Fruit fly (Drosophila melanogaster) whole organism, embryonic: Measurements from ENCODE around the gene Tg.

ENCODE experiments used
- Aef1 ChIP-seq: fragments of 200-800 bp; sonication (Bioruptor generic); IDR thresholded peaks from 3 replicates; pipeline ENCODE4 v1.3.6; 2022; ENCODE audit warnings: missing biosample characterization, missing genetic modification characterization
- Asciz ChIP-seq: fragments of 200-800 bp; sonication (Bioruptor generic); optimal IDR thresholded peaks from 2 replicates; lab custom pipeline; 2017; ENCODE audit warnings: missing biosample characterization, mild to moderate bottlenecking, missing genetic modification characterization, missing genetic modification reagents
- CG11398 ChIP-seq: fragments of 200-800 bp; sonication (Bioruptor generic); optimal IDR thresholded peaks from 2 replicates; lab custom pipeline; 2016; ENCODE audit warnings: missing biosample characterization, missing genetic modification characterization
- CG12236 ChIP-seq: fragments of 200-800 bp; sonication (Bioruptor generic); optimal IDR thresholded peaks from 2 replicates; lab custom pipeline; 2016; ENCODE audit warnings: missing biosample characterization, missing genetic modification characterization
- CG1233 ChIP-seq: fragments of 200-800 bp; sonication (Bioruptor generic); optimal IDR thresholded peaks from 4 replicates; lab custom pipeline; 2018; ENCODE audit warnings: missing biosample characterization, mild to moderate bottlenecking, missing genetic modification characterization
- CG1602 ChIP-seq: fragments of 200-800 bp; sonication (Bioruptor generic); optimal IDR thresholded peaks from 3 replicates; lab custom pipeline; 2016; ENCODE audit warnings: missing biosample characterization, missing genetic modification characterization
- CG2120 ChIP-seq: fragments of 200-800 bp; sonication (Bioruptor generic); optimal IDR thresholded peaks from 3 replicates; lab custom pipeline; 2016; ENCODE audit warnings: missing biosample characterization, missing genetic modification characterization
- CG32532 ChIP-seq: fragments of 200-800 bp; sonication (Bioruptor generic); IDR thresholded peaks from 2 replicates; pipeline ENCODE4 v1.3.6; 2022; ENCODE audit warnings: missing biosample characterization, missing genetic modification characterization
- CG42726 ChIP-seq: fragments of 200-800 bp; sonication (Bioruptor generic); IDR thresholded peaks from 2 replicates; pipeline ENCODE4 v1.3.6; 2022; ENCODE audit warnings: missing biosample characterization, missing genetic modification characterization; ENCODE audit not compliant: partially characterized antibody
- CG4282 ChIP-seq: fragments of 200-800 bp; sonication (Bioruptor generic); optimal IDR thresholded peaks from 2 replicates; lab custom pipeline; 2016; ENCODE audit warnings: missing biosample characterization, missing genetic modification characterization
- CG4617 ChIP-seq: fragments of 200-800 bp; sonication (Bioruptor generic); optimal IDR thresholded peaks from 3 replicates; lab custom pipeline; 2016; ENCODE audit warnings: missing biosample characterization, missing genetic modification characterization, borderline replicate concordance
- CG4730 ChIP-seq: fragments of 200-800 bp; sonication (Bioruptor generic); IDR thresholded peaks from 2 replicates; pipeline ENCODE4 v1.3.6; 2022; ENCODE audit warnings: missing biosample characterization, missing genetic modification characterization
- CG6254 ChIP-seq: fragments of 200-800 bp; sonication (Bioruptor generic); optimal IDR thresholded peaks from 3 replicates; lab custom pipeline; 2017; ENCODE audit warnings: mild to moderate bottlenecking, missing biosample characterization, missing genetic modification reagents, missing genetic modification characterization
- CG7987 ChIP-seq: fragments of 200-800 bp; sonication (Bioruptor generic); optimal IDR thresholded peaks from 2 replicates; lab custom pipeline; 2018; ENCODE audit warnings: missing biosample characterization, mild to moderate bottlenecking, missing genetic modification characterization, moderate library complexity
- CG9727 ChIP-seq: fragments of 200-800 bp; sonication (Bioruptor generic); optimal IDR thresholded peaks from 3 replicates; lab custom pipeline; 2017; ENCODE audit warnings: missing biosample characterization, mild to moderate bottlenecking, missing genetic modification characterization
- CrebB ChIP-seq: fragments of 200-800 bp; sonication (Bioruptor generic); optimal IDR thresholded peaks from 3 replicates; lab custom pipeline; 2018; ENCODE audit warnings: missing biosample characterization, mild to moderate bottlenecking, missing genetic modification characterization
- Dfd ChIP-seq, 2 experiments: fragments of >200 bp; optimal IDR thresholded peaks; 2 replicates each; lab custom pipeline; 2017; ENCODE audit warnings: missing biosample characterization in 2 of 2, missing genetic modification characterization in 2 of 2
- Dll ChIP-seq: fragments of 200-800 bp; sonication (Bioruptor generic); IDR thresholded peaks from 4 replicates; pipeline ENCODE4 v1.3.6; 2022; ENCODE audit warnings: missing biosample characterization, missing genetic modification characterization; ENCODE audit not compliant: partially characterized antibody
- E2f1 ChIP-seq: fragments of 200-800 bp; sonication (Bioruptor generic); IDR thresholded peaks from 2 replicates; pipeline ENCODE4 v1.3.6; 2022; ENCODE audit warnings: missing biosample characterization, missing genetic modification characterization
- H15 ChIP-seq: fragments of 200-800 bp; sonication (Bioruptor generic); IDR thresholded peaks from 3 replicates; pipeline ENCODE4 v1.3.6; 2022; ENCODE audit warnings: missing biosample characterization, missing genetic modification characterization
- HLH4C ChIP-seq: fragments of 200-800 bp; sonication (Bioruptor generic); IDR thresholded peaks from 3 replicates; pipeline ENCODE4 v1.3.6; 2022; ENCODE audit warnings: missing biosample characterization, missing genetic modification characterization; ENCODE audit not compliant: partially characterized antibody
- Hmx ChIP-seq: fragments of 200-800 bp; sonication (Bioruptor generic); optimal IDR thresholded peaks from 2 replicates; lab custom pipeline; 2016; ENCODE audit warnings: missing biosample characterization, missing genetic modification characterization
- Hr3 ChIP-seq: fragments of 200-800 bp; sonication (Bioruptor generic); optimal IDR thresholded peaks from 3 replicates; lab custom pipeline; 2016; ENCODE audit warnings: missing biosample characterization, missing genetic modification characterization
- Lpt ChIP-seq: fragments of >200 bp; optimal IDR thresholded peaks from 2 replicates; lab custom pipeline; 2018; ENCODE audit warnings: missing biosample characterization, missing genetic modification characterization
- Vsx1 ChIP-seq: fragments of 200-800 bp; sonication (Bioruptor generic); optimal IDR thresholded peaks from 2 replicates; lab custom pipeline; 2017; ENCODE audit warnings: missing biosample characterization, mild to moderate bottlenecking, missing genetic modification characterization, missing genetic modification reagents
- ac ChIP-seq: fragments of 200-800 bp; sonication (Bioruptor generic); optimal IDR thresholded peaks from 3 replicates; lab custom pipeline; 2017; ENCODE audit warnings: missing biosample characterization, mild to moderate bottlenecking, missing genetic modification characterization
- croc ChIP-seq: fragments of 200-800 bp; sonication (Bioruptor generic); conservative IDR thresholded peaks from 3 replicates; pipeline ENCODE4 v1.3.6; 2022; ENCODE audit warnings: missing biosample characterization, missing genetic modification characterization
- dpn ChIP-seq, 2 experiments: fragments of 200-800 bp; sonication (Bioruptor generic); optimal IDR thresholded peaks; 3 replicates each; lab custom pipeline; 2016; ENCODE audit warnings: missing biosample characterization in 2 of 2, missing genetic modification characterization in 2 of 2
- ems ChIP-seq: fragments of 200-800 bp; sonication (Bioruptor generic); optimal IDR thresholded peaks from 3 replicates; lab custom pipeline; 2016; ENCODE audit warnings: missing biosample characterization, missing genetic modification characterization
- en ChIP-seq: fragments of 200-800 bp; sonication (Bioruptor generic); optimal IDR thresholded peaks from 2 replicates; lab custom pipeline; 2016; ENCODE audit warnings: missing biosample characterization, missing genetic modification characterization
- fu2 ChIP-seq: fragments of 200-800 bp; sonication (Bioruptor generic); optimal IDR thresholded peaks from 2 replicates; lab custom pipeline; 2016; ENCODE audit warnings: missing biosample characterization, missing genetic modification characterization
- hth ChIP-seq: fragments of >200 bp; optimal IDR thresholded peaks from 2 replicates; lab custom pipeline; 2017; ENCODE audit warnings: inconsistent platforms
- jigr1 ChIP-seq: fragments of 200-800 bp; sonication (Bioruptor generic); IDR thresholded peaks from 3 replicates; pipeline ENCODE4 v1.3.6; 2022; ENCODE audit warnings: missing biosample characterization, missing genetic modification characterization
- jumu ChIP-seq: fragments of 200-800 bp; sonication (Bioruptor generic); optimal IDR thresholded peaks from 3 replicates; lab custom pipeline; 2016; ENCODE audit warnings: missing biosample characterization, missing genetic modification characterization
- lab ChIP-seq: fragments of 200-800 bp; sonication (Bioruptor generic); optimal IDR thresholded peaks from 3 replicates; lab custom pipeline; 2017; ENCODE audit warnings: missing biosample characterization, missing genetic modification characterization, mild to moderate bottlenecking, moderate library complexity, missing genetic modification reagents
- mirr ChIP-seq: fragments of 200-800 bp; sonication (Bioruptor generic); optimal IDR thresholded peaks from 3 replicates; lab custom pipeline; 2018; ENCODE audit warnings: missing biosample characterization, mild to moderate bottlenecking, missing genetic modification characterization
- oc ChIP-seq: fragments of 200-800 bp; sonication (Bioruptor generic); optimal IDR thresholded peaks from 2 replicates; lab custom pipeline; 2018; ENCODE audit warnings: missing biosample characterization, mild to moderate bottlenecking, missing genetic modification characterization, moderate library complexity
- org-1 ChIP-seq: fragments of 200-800 bp; sonication (Bioruptor generic); optimal IDR thresholded peaks from 2 replicates; lab custom pipeline; 2017; ENCODE audit warnings: missing biosample characterization, missing genetic modification characterization
- pb ChIP-seq: fragments of 200-800 bp; sonication (Bioruptor generic); optimal IDR thresholded peaks from 3 replicates; lab custom pipeline; 2016; ENCODE audit warnings: missing biosample characterization, missing genetic modification characterization
- prd ChIP-seq, 3 experiments: fragments of >200 bp in 2 of 3; fragments of 200-800 bp in 1 of 3; sonication (Bioruptor generic) in 1 of 3; optimal IDR thresholded peaks in 2 of 3; IDR thresholded peaks in 1 of 3; 2 replicates in 2 of 3; 3 replicates in 1 of 3; pipeline versions ENCODE4 v1.3.6 to Lab custom; 2017 to 2022; ENCODE audit warnings: missing biosample characterization in 1 of 3, missing genetic modification characterization in 1 of 3
- schlank ChIP-seq: fragments of 200-800 bp; sonication (Bioruptor generic); optimal IDR thresholded peaks from 2 replicates; lab custom pipeline; 2018; ENCODE audit warnings: missing biosample characterization, mild to moderate bottlenecking, missing genetic modification characterization
- sisA ChIP-seq: fragments of 200-800 bp; sonication (Bioruptor generic); IDR thresholded peaks from 2 replicates; pipeline ENCODE4 v1.3.6; 2022; ENCODE audit warnings: missing biosample characterization, missing genetic modification characterization
- slbo ChIP-seq: fragments of 200-800 bp; sonication (Bioruptor generic); IDR thresholded peaks from 2 replicates; pipeline ENCODE4 v1.3.6; 2022; ENCODE audit warnings: missing biosample characterization, missing genetic modification characterization
- sqz ChIP-seq: fragments of 200-800 bp; sonication (Bioruptor generic); optimal IDR thresholded peaks from 3 replicates; lab custom pipeline; 2018; ENCODE audit warnings: missing biosample characterization, mild to moderate bottlenecking, missing genetic modification characterization
- ttk ChIP-seq: fragments of 200-800 bp; sonication (Bioruptor generic); IDR thresholded peaks from 2 replicates; pipeline ENCODE4 v2.1.2; 2022; ENCODE audit warnings: missing biosample characterization, missing genetic modification characterization
- unpg ChIP-seq: fragments of 200-800 bp; sonication (Bioruptor generic); optimal IDR thresholded peaks from 3 replicates; lab custom pipeline; 2018; ENCODE audit warnings: missing biosample characterization, mild to moderate bottlenecking, missing genetic modification characterization, moderate library complexity
- vnd ChIP-seq: fragments of 200-800 bp; sonication (Bioruptor generic); IDR thresholded peaks from 3 replicates; pipeline ENCODE4 v1.3.6; 2022; ENCODE audit warnings: missing biosample characterization, missing genetic modification characterization; ENCODE audit not compliant: partially characterized antibody
- z ChIP-seq: fragments of 200-800 bp; sonication (Bioruptor generic); IDR thresholded peaks from 3 replicates; pipeline ENCODE4 v1.3.6; 2022; ENCODE audit warnings: missing biosample characterization, missing genetic modification characterization
- zen ChIP-seq: fragments of 200-800 bp; sonication (Bioruptor generic); optimal IDR thresholded peaks from 3 replicates; lab custom pipeline; 2018; ENCODE audit warnings: missing biosample characterization, mild to moderate bottlenecking, missing genetic modification characterization, moderate library complexity

Tg gene

dm6 chr2L:8071112-8071976 is 60.1 kb downstream of the Tg start, which contains the start of gene poe (continued):
- TF ChIP-seq CG42726 (GFP tag; lab: Robert Waterston, UW) (no peak; the same call in 1 of the 2 replicates), CG32532 (peak; percentile 76), prd (optimal IDR thresholded peaks at IDR 0.05; lab: Kevin White, UChicago) (no peak), prd (GFP tag; IDR thresholded peaks at IDR 0.05; lab: Robert Waterston, UW) (peak; percentile 62), slbo (GFP tag; lab: Robert Waterston, UW) (peak; percentile 59), ems (GFP tag; lab: Kevin White, UChicago) (no peak), sqz (GFP tag; lab: Kevin White, UChicago) (peak; percentile 99), vnd (GFP tag; lab: Robert Waterston, UW) (no peak), CG1602 (peak; percentile 38), jigr1 (GFP tag; lab: Robert Waterston, UW) (no peak), CrebB (tag; lab: Kevin White, UChicago) (peak; percentile 63), oc (tag; lab: Kevin White, UChicago) (no peak), CG2120 (GFP tag; lab: Kevin White, UChicago) (no peak), jumu (GFP tag; lab: Kevin White, UChicago) (no peak), CG4282 (no peak), croc (peak; percentile 17; the same call in 1 of the 3 replicates), CG11398 (no peak), CG1233 (peak; percentile 19), Vsx1 (GFP tag; lab: Kevin White, UChicago) (no peak), schlank (tag; lab: Kevin White, UChicago) (no peak), Dll (GFP tag; lab: Robert Waterston, UW) (peak; percentile 31; the same call in 1 of the 4 replicates), CG6254 (GFP tag; lab: Kevin White, UChicago) (no peak), Dfd (GFP tag; optimal IDR thresholded peaks at IDR 0.05; lab: Kevin White, UChicago) (no peak), Lpt (GFP tag; lab: Kevin White, UChicago) (no peak), fu2 (no peak), CG4617 (GFP tag; lab: Kevin White, UChicago) (peak; percentile 57), en (GFP tag; lab: Kevin White, UChicago) (no peak), mirr (GFP tag; lab: Kevin White, UChicago) (no peak), CG9727 (GFP tag; lab: Kevin White, UChicago) (peak; percentile 49), CG4730 (GFP tag; lab: Robert Waterston, UW) (peak; percentile 39; the same call in 1 of the 2 replicates), CG12236 (no peak), E2f1 (GFP tag; lab: Robert Waterston, UW) (peak; percentile 70), z (GFP tag; lab: Robert Waterston, UW) (no peak), CG7987 (GFP tag; lab: Kevin White, UChicago) (no peak), Hr3 (GFP tag; lab: Kevin White, UChicago) (peak; percentile 46), hth (no peak), dpn (GFP tag; optimal IDR thresholded peaks at IDR 0.05; lab: Kevin White, UChicago) (no peak), pb (GFP tag; lab: Kevin White, UChicago) (no peak), Hmx (no peak), sisA (no peak), HLH4C (GFP tag; lab: Robert Waterston, UW) (peak; percentile 39; the same call in 2 of the 3 replicates), ac (GFP tag; lab: Kevin White, UChicago) (no peak), lab (GFP tag; lab: Kevin White, UChicago) (no peak), Asciz (GFP tag; lab: Kevin White, UChicago) (no peak), unpg (no peak), zen (peak; percentile 77), org-1 (GFP tag; lab: Kevin White, UChicago) (no peak), Aef1 (GFP tag; lab: Robert Waterston, UW) (peak; percentile 39; the same call in 1 of the 3 replicates), ttk (GFP tag; lab: Robert Waterston, UW) (peak; percentile 61; the same call in 1 of the 2 replicates), H15 (GFP tag; lab: Robert Waterston, UW) (no peak)
